Worm (Caenorhabditis elegans): ENCODE measurements around the gene srz-69.

DNA sequence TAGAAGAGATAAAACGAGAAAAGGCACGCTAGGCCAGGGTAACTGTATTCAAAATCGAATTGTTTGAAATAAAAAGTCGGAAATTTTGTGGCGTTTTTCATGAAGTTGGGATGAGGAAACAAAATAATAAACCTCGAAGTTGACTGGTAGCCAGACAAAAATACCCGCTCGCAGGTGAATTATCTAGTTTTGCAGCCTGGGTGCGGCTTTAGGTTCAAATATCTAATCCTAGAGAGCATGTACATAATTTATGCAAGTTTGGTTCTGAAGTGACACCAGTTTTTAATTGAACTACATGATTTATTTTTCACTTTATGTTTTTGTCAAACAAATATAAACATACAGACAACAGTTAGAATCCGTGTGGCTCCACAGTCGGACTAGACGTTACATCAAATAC is 4.7 kb upstream of the srz-69 start, which contains the start of gene srz-37:
- TF ChIP-seq ama-1 (optimal IDR thresholded peaks at IDR 0.05) (no peak), ama-1 (GFP tag; optimal IDR thresholded peaks at IDR 0.05) (no peak), pha-4 (tag; optimal IDR thresholded peaks at IDR 0.05) (no peak), sptf-2 (GFP tag; optimal IDR thresholded peaks at IDR 0.05) (no peak), unc-62 (GFP tag; optimal IDR thresholded peaks at IDR 0.05) (no peak), nfya-2 (GFP tag; IDR thresholded peaks at IDR 0.05) (no peak), chd-7 (tag; optimal IDR thresholded peaks at IDR 0.05) (no peak), nhr-120 (GFP tag; IDR thresholded peaks at IDR 0.05) (no peak), athp-1 (tag; optimal IDR thresholded peaks at IDR 0.05) (no peak), lsy-27 (tag; optimal IDR thresholded peaks at IDR 0.05; ENCODE audit: borderline replicate concordance, insufficient read depth) (no peak), hrde-1 (tag; optimal IDR thresholded peaks at IDR 0.05; ENCODE audit: borderline replicate concordance) (no peak), lin-26 (GFP tag; IDR thresholded peaks at IDR 0.05) (no peak), attf-3 (GFP tag; conservative IDR thresholded peaks at IDR 0.05) (no peak), efl-1 (GFP tag; optimal IDR thresholded peaks at IDR 0.05) (no peak), Y53F4B.3 (GFP tag; IDR thresholded peaks at IDR 0.05) (no peak)

Data from whole organism, young adult.